Worm (Caenorhabditis elegans): ENCODE data around the gene gsp-2.

Gene gsp-2

ce11 chrIII:7375434-7375833, 39.0 kb downstream of the gsp-2 start:
- no peak for TF ChIP-seq lin-26 (GFP tag; IDR thresholded peaks at IDR 0.05)
- no peak for TF ChIP-seq ztf-6 (GFP tag; IDR thresholded peaks at IDR 0.05)
- no peak for TF ChIP-seq snpc-1.3 (tag; optimal IDR thresholded peaks at IDR 0.05; ENCODE audit: insufficient read depth)
- TF ChIP-seq hmg-20 (GFP tag; IDR thresholded peaks at IDR 0.05), result no peak
- TF ChIP-seq T26A5.8 (tag; optimal IDR thresholded peaks at IDR 0.05), result no peak
- peak; percentile 77 for TF ChIP-seq nhr-80 (tag; optimal IDR thresholded peaks at IDR 0.05)
- TF ChIP-seq ama-1 (optimal IDR thresholded peaks at IDR 0.05), result peak; percentile 55
- no peak for TF ChIP-seq ama-1 (GFP tag; optimal IDR thresholded peaks at IDR 0.05)
- no peak for TF ChIP-seq ztf-22 (GFP tag; optimal IDR thresholded peaks at IDR 0.05)

ce11 chrIII:7376143-7376802, 39.9 kb downstream of the gsp-2 start:
- TF ChIP-seq dox-1 (GFP tag; IDR thresholded peaks at IDR 0.05) (peak; percentile 56), madf-10 (tag; optimal IDR thresholded peaks at IDR 0.05) (peak; percentile 69), snpc-4 (GFP tag; optimal IDR thresholded peaks at IDR 0.05) (no peak), snpc-4 (tag; optimal IDR thresholded peaks at IDR 0.05) (peak in 3 of 4 experiments; percentile 3 to 48 (median 21)), ets-4 (GFP tag; optimal IDR thresholded peaks at IDR 0.05) (peak; percentile 15), Y79H2A.3 (GFP tag; conservative IDR thresholded peaks at IDR 0.05) (no peak), hlh-26 (GFP tag; conservative IDR thresholded peaks at IDR 0.05) (no peak), tbp1 (GFP tag; optimal IDR thresholded peaks at IDR 0.05) (peak; percentile 63), chd-7 (tag; optimal IDR thresholded peaks at IDR 0.05) (peak; percentile 80), pbrm-1 (GFP tag; IDR thresholded peaks at IDR 0.05) (peak; percentile 22; the same call in 1 of the 2 replicates), lir-1 (GFP tag; conservative IDR thresholded peaks at IDR 0.05) (no peak), ztf-6 (GFP tag; IDR thresholded peaks at IDR 0.05) (no peak), hmg-1.2 (GFP tag; IDR thresholded peaks at IDR 0.05) (peak; percentile 24; the same call in 1 of the 2 replicates), somi-1 (GFP tag; optimal IDR thresholded peaks at IDR 0.05) (peak; percentile 70), dpff-1 (tag; optimal IDR thresholded peaks at IDR 0.05) (no peak), B0336.3 (GFP tag; IDR thresholded peaks at IDR 0.05) (peak; percentile 64; the same call in 1 of the 2 replicates), lin-54 (GFP tag; optimal IDR thresholded peaks at IDR 0.05) (peak; percentile 11), K11D2.4 (GFP tag; IDR thresholded peaks at IDR 0.05) (peak; percentile 63; the same call in 1 of the 2 replicates), ztf-26 (tag; optimal IDR thresholded peaks at IDR 0.05) (peak; percentile 86), ekl-4 (GFP tag; IDR thresholded peaks at IDR 0.05) (peak; percentile 62), attf-6 (GFP tag; IDR thresholded peaks at IDR 0.05) (no peak), lin-40 (tag; optimal IDR thresholded peaks at IDR 0.05) (peak; percentile 79), tlf-1 (GFP tag; optimal IDR thresholded peaks at IDR 0.05) (peak; percentile 60), F22D6.2 (tag; optimal IDR thresholded peaks at IDR 0.05) (peak; percentile 3), repo-1 (tag; optimal IDR thresholded peaks at IDR 0.05) (peak; percentile 36), let-607 (tag; optimal IDR thresholded peaks at IDR 0.05) (peak; percentile 76 to 84), ztf-18 (tag; optimal IDR thresholded peaks at IDR 0.05) (peak; percentile 19), hsf-1 (GFP tag; IDR thresholded peaks at IDR 0.05) (peak; percentile 59; the same call in 1 of the 2 replicates), ztf-28 (GFP tag; IDR thresholded peaks at IDR 0.05) (no peak), cebp-1 (GFP tag; IDR thresholded peaks at IDR 0.05) (no peak), cebp-1 (tag; optimal IDR thresholded peaks at IDR 0.05) (peak; percentile 74), nhr-90 (tag; optimal IDR thresholded peaks at IDR 0.05) (peak; percentile 20), nhr-80 (tag; optimal IDR thresholded peaks at IDR 0.05) (peak; percentile 73), mes-4 (tag; optimal IDR thresholded peaks at IDR 0.05) (no peak), attf-5 (GFP tag; optimal IDR thresholded peaks at IDR 0.05) (peak; percentile 69), atf-7 (tag; optimal IDR thresholded peaks at IDR 0.05) (peak; percentile 97), F33H1.4 (GFP tag; IDR thresholded peaks at IDR 0.05) (0 out of 2 replicates have a peak, but pooled peaks have one; percentile 14), C06A6.2 (GFP tag; conservative IDR thresholded peaks at IDR 0.05) (peak; percentile 62; the same call in 1 of the 2 replicates), gei-17 (GFP tag; optimal IDR thresholded peaks at IDR 0.05) (peak; percentile 49), ZK185.1 (tag; optimal IDR thresholded peaks at IDR 0.05; ENCODE audit: poor library complexity, severe bottlenecking) (peak; percentile 50)
